Worm (Caenorhabditis elegans): ENCODE measurements around the gene srw-119.

The srw-119 gene

ce11 chrV:3024274-3024673 is 24.6 kb upstream of the srw-119 start, which contains the start of gene asp-8:
asp-8 (plus strand) TSS chrV:3024549.
- no peak for TF ChIP-seq F57A8.1 (GFP tag; optimal IDR thresholded peaks at IDR 0.05)
- peak; percentile 9 for TF ChIP-seq nhr-80 (tag; optimal IDR thresholded peaks at IDR 0.05)

ce11 chrV:3021306-3021705 is 21.7 kb upstream of the srw-119 start, which contains the start of gene irld-12:
irld-12 (minus strand) TSS chrV:3021406.
- no peak for TF ChIP-seq lsy-27 (tag; optimal IDR thresholded peaks at IDR 0.05; ENCODE audit: borderline replicate concordance, insufficient read depth)

ce11 chrV:3017930-3018329 is 18.3 kb upstream of the srw-119 start:
- TF ChIP-seq sptf-2 (GFP tag; optimal IDR thresholded peaks at IDR 0.05): no peak
- no peak for TF ChIP-seq lin-35 (GFP tag; optimal IDR thresholded peaks at IDR 0.05)
- TF ChIP-seq zfh-2 (GFP tag; conservative IDR thresholded peaks at IDR 0.05): peak; percentile 67
- TF ChIP-seq efl-1 (GFP tag; optimal IDR thresholded peaks at IDR 0.05): no peak

- no peak for TF ChIP-seq B0019.2 (GFP tag; conservative IDR thresholded peaks at IDR 0.05)
- TF ChIP-seq cebp-2 (GFP tag; IDR thresholded peaks at IDR 0.05): no peak
- no peak for TF ChIP-seq die-1 (tag; optimal IDR thresholded peaks at IDR 0.05)
- no peak for TF ChIP-seq ccch-3 (GFP tag; optimal IDR thresholded peaks at IDR 0.05)
- TF ChIP-seq sea-2 (GFP tag; IDR thresholded peaks at IDR 0.05): no peak
- TF ChIP-seq F10E7.11 (tag; optimal IDR thresholded peaks at IDR 0.05): no peak
- no peak for TF ChIP-seq unc-130 (GFP tag; optimal IDR thresholded peaks at IDR 0.05)
- TF ChIP-seq mcd-1 (GFP tag; IDR thresholded peaks at IDR 0.05): no peak
- no peak for TF ChIP-seq rcor-1 (GFP tag; IDR thresholded peaks at IDR 0.05)
- TF ChIP-seq rec-8 (tag; optimal IDR thresholded peaks at IDR 0.05): no peak
- no peak for TF ChIP-seq nhr-179 (tag; optimal IDR thresholded peaks at IDR 0.05)
- no peak for TF ChIP-seq Y53F4B.3 (GFP tag; IDR thresholded peaks at IDR 0.05)
- TF ChIP-seq ztf-6 (GFP tag; IDR thresholded peaks at IDR 0.05): no peak
- no peak for TF ChIP-seq cebp-1 (GFP tag; IDR thresholded peaks at IDR 0.05)
- no peak for TF ChIP-seq cebp-1 (tag; optimal IDR thresholded peaks at IDR 0.05)
- TF ChIP-seq Y67H2A.10 (GFP tag; conservative IDR thresholded peaks at IDR 0.05): no peak
- TF ChIP-seq mes-4 (tag; optimal IDR thresholded peaks at IDR 0.05): no peak
- no peak for TF ChIP-seq tbx-9 (tag; optimal IDR thresholded peaks at IDR 0.05; ENCODE audit: borderline replicate concordance)
These were observed 14.5 kb upstream of the srw-119 start, which contains the start of gene K12D9.1 for ce11 chrV:3014185-3014584. K12D9.1 (plus strand) TSS chrV:3014485.

- TF ChIP-seq F57C9.4 (tag; optimal IDR thresholded peaks at IDR 0.05) (no peak), unc-130 (GFP tag; optimal IDR thresholded peaks at IDR 0.05) (no peak), tlf-1 (GFP tag; optimal IDR thresholded peaks at IDR 0.05) (no peak), ama-1 (optimal IDR thresholded peaks at IDR 0.05) (no peak), ama-1 (GFP tag; optimal IDR thresholded peaks at IDR 0.05) (no peak), nhr-179 (tag; optimal IDR thresholded peaks at IDR 0.05) (no peak), fkh-3 (tag; optimal IDR thresholded peaks at IDR 0.05) (no peak)
These were observed 11.8 kb upstream of the srw-119 start, which contains the start of gene srw-135 for ce11 chrV:3011394-3011793. srw-135 (minus strand) TSS chrV:3011494.

ce11 chrV:3010468-3010867 is 10.8 kb upstream of the srw-119 start, which contains the start of gene srw-136:
srw-136 (minus strand) TSS chrV:3010568.
- TF ChIP-seq madf-10 (tag; optimal IDR thresholded peaks at IDR 0.05) (no peak), lag-1 (GFP tag; IDR thresholded peaks at IDR 0.05) (no peak), xnd-1 (tag; optimal IDR thresholded peaks at IDR 0.05) (no peak), ccch-3 (GFP tag; optimal IDR thresholded peaks at IDR 0.05) (no peak), hlh-12 (tag; optimal IDR thresholded peaks at IDR 0.05) (no peak), fkh-3 (tag; optimal IDR thresholded peaks at IDR 0.05) (no peak), rec-8 (tag; optimal IDR thresholded peaks at IDR 0.05) (no peak)
